Fruit fly (Drosophila melanogaster) whole organism, embryonic: ENCODE data around the gene Eip63F-1.

Experiments
- Antp ChIP-seq: fragments of 200-800 bp; sonication (Bioruptor generic); optimal IDR thresholded peaks from 3 replicates; lab custom pipeline; 2016; ENCODE audit warnings: missing biosample characterization, missing genetic modification characterization
- BtbVII ChIP-seq: fragments of 200-800 bp; sonication (Bioruptor generic); optimal IDR thresholded peaks from 3 replicates; lab custom pipeline; 2017; ENCODE audit warnings: missing biosample characterization, mild to moderate bottlenecking, missing genetic modification characterization
- CG10267 ChIP-seq: fragments of 200-800 bp; sonication (Bioruptor generic); optimal IDR thresholded peaks from 2 replicates; lab custom pipeline; 2018; ENCODE audit warnings: missing biosample characterization, mild to moderate bottlenecking, missing genetic modification characterization, moderate library complexity
- CG11504 ChIP-seq: fragments of 200-800 bp; sonication (Bioruptor generic); optimal IDR thresholded peaks from 3 replicates; lab custom pipeline; 2019; ENCODE audit warnings: missing biosample characterization, mild to moderate bottlenecking, missing genetic modification characterization, moderate library complexity
- CG13123 ChIP-seq: fragments of 200-800 bp; sonication (Bioruptor generic); optimal IDR thresholded peaks from 2 replicates; lab custom pipeline; 2016; ENCODE audit warnings: missing biosample characterization, missing genetic modification characterization
- CG13894 ChIP-seq: fragments of 200-800 bp; sonication (Bioruptor generic); optimal IDR thresholded peaks from 3 replicates; lab custom pipeline; 2018; ENCODE audit warnings: missing biosample characterization, mild to moderate bottlenecking, missing genetic modification characterization, moderate library complexity
- CG14860 ChIP-seq: fragments of 200-800 bp; sonication (Bioruptor generic); IDR thresholded peaks from 3 replicates; pipeline ENCODE4 v1.3.6; 2022; ENCODE audit warnings: missing biosample characterization, missing genetic modification characterization; ENCODE audit not compliant: partially characterized antibody
- CG1832 ChIP-seq: fragments of 200-800 bp; sonication (Bioruptor generic); optimal IDR thresholded peaks from 2 replicates; lab custom pipeline; 2017; ENCODE audit warnings: missing biosample characterization, mild to moderate bottlenecking, missing genetic modification characterization, inconsistent platforms
- CG18476 ChIP-seq: fragments of 200-800 bp; sonication (Bioruptor generic); optimal IDR thresholded peaks from 2 replicates; lab custom pipeline; 2016; ENCODE audit warnings: missing biosample characterization, mild to moderate bottlenecking, missing genetic modification characterization
- CG3281 ChIP-seq: fragments of 200-800 bp; sonication (Bioruptor generic); optimal IDR thresholded peaks from 3 replicates; lab custom pipeline; 2017; ENCODE audit warnings: missing biosample characterization, mild to moderate bottlenecking, missing genetic modification characterization
- CG33557 ChIP-seq: fragments of 200-800 bp; sonication (Bioruptor generic); optimal IDR thresholded peaks from 2 replicates; lab custom pipeline; 2019; ENCODE audit warnings: missing biosample characterization, mild to moderate bottlenecking, missing genetic modification characterization, moderate library complexity
- CG3407 ChIP-seq: fragments of 200-800 bp; sonication (Bioruptor generic); optimal IDR thresholded peaks from 2 replicates; lab custom pipeline; 2018; ENCODE audit warnings: missing biosample characterization, mild to moderate bottlenecking, missing genetic modification characterization
- CG6654 ChIP-seq: fragments of 200-800 bp; sonication (Bioruptor generic); optimal IDR thresholded peaks from 2 replicates; lab custom pipeline; 2017; ENCODE audit warnings: missing biosample characterization, mild to moderate bottlenecking, missing genetic modification characterization
- CG6683 ChIP-seq: fragments of 200-800 bp; sonication (Bioruptor generic); optimal IDR thresholded peaks from 2 replicates; lab custom pipeline; 2017; ENCODE audit warnings: missing biosample characterization, mild to moderate bottlenecking, missing genetic modification characterization, missing genetic modification reagents
- CG6791 ChIP-seq: fragments of 200-800 bp; sonication (Bioruptor generic); IDR thresholded peaks from 3 replicates; pipeline ENCODE4 v1.3.6; 2022; ENCODE audit warnings: missing biosample characterization, missing genetic modification characterization; ENCODE audit not compliant: partially characterized antibody
- CG7556 ChIP-seq: fragments of 200-800 bp; sonication (Bioruptor generic); optimal IDR thresholded peaks from 2 replicates; lab custom pipeline; 2017; ENCODE audit warnings: missing biosample characterization, mild to moderate bottlenecking, missing genetic modification characterization
- CHES-1-like ChIP-seq: fragments of 200-800 bp; sonication (Bioruptor generic); optimal IDR thresholded peaks from 2 replicates; lab custom pipeline; 2016; ENCODE audit warnings: missing biosample characterization, missing genetic modification characterization
- CTCF ChIP-seq: fragments of 200-800 bp; sonication (Bioruptor generic); optimal IDR thresholded peaks from 2 replicates; lab custom pipeline; 2017; ENCODE audit warnings: missing biosample characterization, mild to moderate bottlenecking, missing genetic modification characterization, moderate library complexity
- Chrac-16 ChIP-seq: fragments of 200-800 bp; sonication (Bioruptor generic); optimal IDR thresholded peaks from 3 replicates; lab custom pipeline; 2016; ENCODE audit warnings: missing biosample characterization, missing genetic modification characterization
- Dek ChIP-seq: fragments of 200-800 bp; sonication (Bioruptor generic); optimal IDR thresholded peaks from 3 replicates; lab custom pipeline; 2019; ENCODE audit warnings: missing biosample characterization, mild to moderate bottlenecking, missing genetic modification characterization, moderate library complexity
- Drgx ChIP-seq: fragments of 200-800 bp; sonication (Bioruptor generic); IDR thresholded peaks from 2 replicates; pipeline ENCODE4 v1.3.6; 2022; ENCODE audit warnings: missing biosample characterization, missing genetic modification characterization
- Ets65A ChIP-seq: fragments of 200-800 bp; sonication (Bioruptor generic); peaks from one replicate; lab custom pipeline; 2016; ENCODE audit warnings: missing biosample characterization, missing genetic modification characterization
- Gsc ChIP-seq: fragments of 200-800 bp; sonication (Bioruptor generic); IDR thresholded peaks from 2 replicates; pipeline ENCODE4 v1.3.6; 2022; ENCODE audit warnings: missing biosample characterization, missing genetic modification characterization
- H2.0 ChIP-seq: fragments of 200-800 bp; sonication (Bioruptor generic); IDR thresholded peaks from 2 replicates; pipeline ENCODE4 v1.3.6; 2022; ENCODE audit warnings: missing biosample characterization, missing genetic modification characterization
- Hsf ChIP-seq: fragments of 200-800 bp; sonication (Bioruptor generic); optimal IDR thresholded peaks from 3 replicates; lab custom pipeline; 2016; ENCODE audit warnings: missing biosample characterization, missing genetic modification characterization
- MBD-R2 ChIP-seq: fragments of 200-800 bp; sonication (Bioruptor generic); IDR thresholded peaks from 2 replicates; pipeline ENCODE4 v1.3.6; 2022; ENCODE audit warnings: missing biosample characterization, missing genetic modification characterization
- MESR4 ChIP-seq: fragments of 200-800 bp; sonication (Bioruptor generic); optimal IDR thresholded peaks from 2 replicates; lab custom pipeline; 2018; ENCODE audit warnings: missing biosample characterization, mild to moderate bottlenecking, missing genetic modification characterization, moderate library complexity
- Med ChIP-seq: fragments of 200-800 bp; sonication (Bioruptor generic); peaks from one replicate; lab custom pipeline; 2016; ENCODE audit warnings: missing biosample characterization, missing genetic modification characterization, mild to moderate bottlenecking, inconsistent platforms, moderate library complexity
- Meics ChIP-seq: fragments of 200-800 bp; sonication (Bioruptor generic); optimal IDR thresholded peaks from 2 replicates; lab custom pipeline; 2017; ENCODE audit warnings: missing biosample characterization, mild to moderate bottlenecking, missing genetic modification characterization
- Scr ChIP-seq: fragments of 200-800 bp; sonication (Bioruptor generic); IDR thresholded peaks from 2 replicates; pipeline ENCODE4 v1.3.6; 2022; ENCODE audit warnings: missing biosample characterization, missing genetic modification characterization; ENCODE audit not compliant: partially characterized antibody
- Sin3A ChIP-seq: fragments of >200 bp; optimal IDR thresholded peaks from 2 replicates; lab custom pipeline; 2018
- Sox100B ChIP-seq: fragments of 200-800 bp; sonication (Bioruptor generic); optimal IDR thresholded peaks from 3 replicates; lab custom pipeline; 2018; ENCODE audit warnings: missing biosample characterization, mild to moderate bottlenecking, missing genetic modification characterization
- Sox102F ChIP-seq: fragments of 200-800 bp; sonication (Bioruptor generic); optimal IDR thresholded peaks from 2 replicates; lab custom pipeline; 2018; ENCODE audit warnings: missing biosample characterization, mild to moderate bottlenecking, missing genetic modification characterization, moderate library complexity
- ac ChIP-seq: fragments of 200-800 bp; sonication (Bioruptor generic); optimal IDR thresholded peaks from 3 replicates; lab custom pipeline; 2017; ENCODE audit warnings: missing biosample characterization, mild to moderate bottlenecking, missing genetic modification characterization
- amos ChIP-seq: fragments of 200-800 bp; sonication (Bioruptor generic); IDR thresholded peaks from 2 replicates; pipeline ENCODE4 v1.3.6; 2022; ENCODE audit warnings: missing biosample characterization, missing genetic modification characterization; ENCODE audit not compliant: partially characterized antibody
- bab2 ChIP-seq: fragments of 200-800 bp; sonication (Bioruptor generic); optimal IDR thresholded peaks from 2 replicates; lab custom pipeline; 2016; ENCODE audit warnings: missing biosample characterization, missing genetic modification characterization
- croc ChIP-seq: fragments of 200-800 bp; sonication (Bioruptor generic); conservative IDR thresholded peaks from 3 replicates; pipeline ENCODE4 v1.3.6; 2022; ENCODE audit warnings: missing biosample characterization, missing genetic modification characterization
- crol ChIP-seq: fragments of 200-800 bp; sonication (Bioruptor generic); IDR thresholded peaks from 2 replicates; pipeline ENCODE4 v1.3.6; 2022; ENCODE audit warnings: missing biosample characterization, missing genetic modification characterization
- dpn ChIP-seq, 2 experiments: fragments of 200-800 bp; sonication (Bioruptor generic); optimal IDR thresholded peaks; 3 replicates each; lab custom pipeline; 2016; ENCODE audit warnings: missing biosample characterization in 2 of 2, missing genetic modification characterization in 2 of 2
- insv ChIP-seq, 2 experiments: fragments of 200-800 bp; sonication (Bioruptor generic); optimal IDR thresholded peaks; 3 replicates each; lab custom pipeline; 2016 to 2018; ENCODE audit warnings: missing biosample characterization in 2 of 2, missing genetic modification characterization in 2 of 2
- kni ChIP-seq: fragments of 200-800 bp; sonication (Bioruptor generic); optimal IDR thresholded peaks from 3 replicates; lab custom pipeline; 2017; ENCODE audit warnings: mild to moderate bottlenecking, missing biosample characterization, missing genetic modification reagents, missing genetic modification characterization
- pan ChIP-seq, 4 experiments: fragments of >200 bp in 3 of 4; fragments of 200-800 bp in 1 of 4; sonication (Bioruptor generic) in 1 of 4; optimal IDR thresholded peaks in 3 of 4; IDR thresholded peaks in 1 of 4; 2 replicates each; pipeline versions ENCODE4 v1.3.6 to Lab custom; 2017 to 2022; ENCODE audit warnings: missing biosample characterization in 2 of 4, missing genetic modification characterization in 2 of 4, mixed read lengths in 1 of 4
- pros ChIP-seq: fragments of 200-800 bp; sonication (Bioruptor generic); optimal IDR thresholded peaks from 3 replicates; lab custom pipeline; 2019; ENCODE audit warnings: missing biosample characterization, mild to moderate bottlenecking, missing genetic modification characterization, moderate library complexity
- ranshi ChIP-seq: fragments of 200-800 bp; sonication (Bioruptor generic); IDR thresholded peaks from 2 replicates; pipeline ENCODE4 v1.3.6; 2022; ENCODE audit warnings: missing biosample characterization, missing genetic modification characterization
- rib ChIP-seq: fragments of 200-800 bp; sonication (Bioruptor generic); IDR thresholded peaks from 2 replicates; pipeline ENCODE4 v1.3.6; 2022; ENCODE audit warnings: missing biosample characterization, missing genetic modification characterization
- scrt ChIP-seq: fragments of 200-800 bp; sonication (Bioruptor generic); optimal IDR thresholded peaks from 2 replicates; lab custom pipeline; 2018; ENCODE audit warnings: missing biosample characterization, mild to moderate bottlenecking, missing genetic modification characterization, moderate library complexity
- stwl ChIP-seq: fragments of 200-800 bp; sonication (Bioruptor generic); optimal IDR thresholded peaks from 3 replicates; lab custom pipeline; 2018; ENCODE audit warnings: missing biosample characterization, mild to moderate bottlenecking, missing genetic modification characterization, moderate library complexity
- tgo ChIP-seq: fragments of 200-800 bp; sonication (Bioruptor generic); IDR thresholded peaks from 3 replicates; pipeline ENCODE4 v1.3.6; 2022; ENCODE audit warnings: missing biosample characterization, missing genetic modification characterization
- unc-4 ChIP-seq: fragments of 200-800 bp; sonication (Bioruptor generic); IDR thresholded peaks from 2 replicates; pipeline ENCODE4 v1.3.6; 2022; ENCODE audit warnings: missing biosample characterization, missing genetic modification characterization; ENCODE audit not compliant: partially characterized antibody
- wor ChIP-seq: fragments of 200-800 bp; sonication (Bioruptor generic); IDR thresholded peaks from 2 replicates; pipeline ENCODE4 v1.3.6; 2022; ENCODE audit warnings: missing biosample characterization, missing genetic modification characterization

The Eip63F-1 gene

DNA sequence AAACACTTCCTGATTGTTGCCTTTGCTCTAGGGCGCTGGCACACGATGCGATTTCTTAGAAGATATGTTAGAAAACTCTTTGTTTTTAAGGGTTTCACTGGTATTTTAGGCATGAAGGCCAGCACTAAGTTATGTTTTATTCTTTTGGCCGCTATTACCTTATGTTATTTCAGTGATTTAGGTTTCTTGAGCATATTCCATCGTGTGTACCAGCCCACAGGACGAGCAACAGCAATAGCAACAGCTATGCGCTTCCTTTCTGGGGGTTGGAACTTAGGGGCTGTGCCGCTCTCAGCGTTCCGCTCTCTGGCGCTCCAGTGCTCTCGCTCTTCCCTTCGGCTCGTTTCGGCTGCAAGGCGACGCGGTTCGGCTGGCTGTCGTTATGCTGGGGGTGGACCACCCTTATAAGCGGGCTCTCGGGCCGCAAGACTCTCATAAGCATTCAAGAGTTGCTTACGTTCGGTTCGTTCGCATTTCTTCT is 48.1 kb upstream of the Eip63F-1 start, which contains the start of gene scrt (continued):
- peak; percentile 28 for TF ChIP-seq CG6683
- TF ChIP-seq Drgx: no peak
- peak; percentile 27 for TF ChIP-seq CG33557 (GFP tag; lab: Kevin White, UChicago)
- peak; percentile 61 for TF ChIP-seq CG7556 (GFP tag; lab: Kevin White, UChicago)
- 0 out of 3 replicates have a peak, but pooled peaks have one; percentile 27 for TF ChIP-seq tgo (GFP tag; lab: Robert Waterston, UW)
- no peak for TF ChIP-seq Sin3A (lab: Kevin White, UChicago)
- TF ChIP-seq CG6791 (GFP tag; lab: Robert Waterston, UW): 0 out of 3 replicates have a peak, but pooled peaks have one; percentile 49
- peak; percentile 37; the same call in 1 of the 3 replicates for TF ChIP-seq croc (GFP tag; lab: Robert Waterston, UW)
- TF ChIP-seq Sox102F (GFP tag; lab: Kevin White, UChicago): peak; percentile 65
- TF ChIP-seq dpn (GFP tag; optimal IDR thresholded peaks at IDR 0.05; lab: Kevin White, UChicago): peak in 1 of 2 experiments; percentile 9
- TF ChIP-seq insv (GFP tag; optimal IDR thresholded peaks at IDR 0.05; lab: Kevin White, UChicago): no peak
- peak; percentile 28 for TF ChIP-seq BtbVII (GFP tag; lab: Kevin White, UChicago)
- no peak for TF ChIP-seq Chrac-16 (GFP tag; lab: Kevin White, UChicago)
- TF ChIP-seq scrt: peak; percentile 100
- TF ChIP-seq Meics: peak; percentile 35
- TF ChIP-seq stwl (tag; lab: Kevin White, UChicago): no peak
- no peak for TF ChIP-seq CG6654 (GFP tag; lab: Kevin White, UChicago)
- no peak for TF ChIP-seq MBD-R2 (GFP tag; lab: Robert Waterston, UW)
- 0 out of 2 replicates have a peak, but pooled peaks have one; percentile 17 for TF ChIP-seq H2.0 (GFP tag; lab: Robert Waterston, UW)
- no peak for TF ChIP-seq MESR4 (GFP tag; lab: Kevin White, UChicago)
- TF ChIP-seq Sox100B (GFP tag; lab: Kevin White, UChicago): no peak
- TF ChIP-seq Hsf: peak; percentile 51
- TF ChIP-seq bab2 (GFP tag; lab: Kevin White, UChicago): peak; percentile 5
- no peak for TF ChIP-seq pan (optimal IDR thresholded peaks at IDR 0.05; lab: Kevin White, UChicago)
- TF ChIP-seq pan (GFP tag; optimal IDR thresholded peaks at IDR 0.05 in 1 of 2, IDR thresholded peaks at IDR 0.05 in 1 of 2): peak in 1 of 2 experiments; percentile 41
- TF ChIP-seq CG13123 (GFP tag; lab: Kevin White, UChicago): no peak
- no peak for TF ChIP-seq CTCF
- no peak for TF ChIP-seq ranshi (GFP tag; lab: Robert Waterston, UW)
- TF ChIP-seq wor (GFP tag; lab: Robert Waterston, UW): 0 out of 2 replicates have a peak, but pooled peaks have one; percentile 17
- no peak for TF ChIP-seq CG3407
- peak; percentile 44; the same call in 1 of the 2 replicates for TF ChIP-seq unc-4 (GFP tag; lab: Robert Waterston, UW)
- TF ChIP-seq CG11504 (tag; lab: Kevin White, UChicago): peak; percentile 61
- no peak for TF ChIP-seq CG3281 (GFP tag; lab: Kevin White, UChicago)
- peak; percentile 51 for TF ChIP-seq amos (GFP tag; lab: Robert Waterston, UW)
- TF ChIP-seq rib (GFP tag; lab: Robert Waterston, UW): no peak
- TF ChIP-seq Dek (tag; lab: Kevin White, UChicago): no peak
- no peak for TF ChIP-seq Gsc (GFP tag; lab: Robert Waterston, UW)
- TF ChIP-seq Antp (GFP tag; lab: Kevin White, UChicago): peak; percentile 4

DNA sequence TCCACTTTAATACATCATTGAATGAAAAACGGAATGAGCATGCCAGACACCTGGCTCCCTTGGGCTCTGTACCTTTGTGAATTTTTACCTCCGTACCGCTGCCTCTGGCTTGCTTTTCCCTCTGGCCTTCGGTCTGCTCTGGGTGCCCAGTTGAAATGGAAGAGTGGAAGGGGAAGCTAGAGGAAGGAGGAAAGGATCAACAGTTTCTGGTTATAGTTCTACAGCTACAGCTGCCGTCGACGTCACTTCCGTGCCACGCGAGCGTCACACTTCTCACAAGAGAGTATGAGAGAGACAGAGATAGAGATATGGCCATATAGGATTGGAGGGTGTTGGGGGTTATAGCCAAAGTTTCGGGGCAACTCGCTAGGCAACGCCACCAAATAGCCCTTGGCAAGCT is 44.6 kb upstream of the Eip63F-1 start:
- no peak for TF ChIP-seq Med (GFP tag; lab: Kevin White, UChicago)
- TF ChIP-seq Scr (GFP tag; lab: Robert Waterston, UW): no peak
- TF ChIP-seq ac (GFP tag; lab: Kevin White, UChicago): peak; percentile 54
- TF ChIP-seq CG6791 (GFP tag; lab: Robert Waterston, UW): peak; percentile 33; the same call in 1 of the 3 replicates
- TF ChIP-seq Ets65A (GFP tag; lab: Kevin White, UChicago): peak; percentile 72
- no peak for TF ChIP-seq CHES-1-like
- peak; percentile 23 for TF ChIP-seq CG1832
- TF ChIP-seq CG13894 (tag; lab: Kevin White, UChicago): peak; percentile 30
- peak; percentile 25; the same call in 1 of the 2 replicates for TF ChIP-seq crol (GFP tag; lab: Robert Waterston, UW)
- TF ChIP-seq pros (GFP tag; lab: Kevin White, UChicago): peak; percentile 64
- peak; percentile 84 for TF ChIP-seq scrt
- TF ChIP-seq CG14860: no peak
- no peak for TF ChIP-seq CG18476 (GFP tag; lab: Kevin White, UChicago)
- TF ChIP-seq kni: peak; percentile 30
- TF ChIP-seq CG10267 (tag; lab: Kevin White, UChicago): no peak
